Fruit fly (Drosophila melanogaster) whole organism, adult: ENCODE results near the gene CG14340.

Experiments
- CG12768 ChIP-seq: fragments of 200-800 bp; sonication (Bioruptor generic); optimal IDR thresholded peaks from 2 replicates; lab custom pipeline; 2017; ENCODE audit warnings: missing biosample characterization, missing genetic modification characterization, mild to moderate bottlenecking, moderate library complexity, missing genetic modification reagents
- CG1620 ChIP-seq: fragments of 200-800 bp; sonication (Bioruptor generic); optimal IDR thresholded peaks from 2 replicates; lab custom pipeline; 2016; ENCODE audit warnings: missing biosample characterization, missing genetic modification characterization
- CG5204 ChIP-seq: fragments of 200-800 bp; sonication (Bioruptor generic); optimal IDR thresholded peaks from 2 replicates; lab custom pipeline; 2016; ENCODE audit warnings: missing biosample characterization, missing genetic modification characterization
- cic ChIP-seq: fragments of 200-800 bp; sonication (Bioruptor generic); optimal IDR thresholded peaks from 2 replicates; lab custom pipeline; 2017; ENCODE audit warnings: missing biosample characterization, mild to moderate bottlenecking, missing genetic modification characterization, moderate library complexity

dm6 chr2L:1157357-1157678 lies 44.6 kb downstream of the CG14340 start:
- no peak for TF ChIP-seq cic (GFP tag; lab: Kevin White, UChicago)
- no peak for TF ChIP-seq CG1620 (GFP tag; lab: Kevin White, UChicago)
- no peak for TF ChIP-seq CG5204
- no peak for TF ChIP-seq CG12768 (GFP tag; lab: Kevin White, UChicago)
